Worm (Caenorhabditis elegans) whole organism, early embryonic: ENCODE data around the gene spe-49.

Experiments
- B0310.2 ChIP-seq: sonication (generic microtip); optimal IDR thresholded peaks from 2 replicates; lab custom pipeline; 2016; ENCODE audit warnings: mild to moderate bottlenecking, missing genetic modification characterization, missing compliant biosample characterization
- F13C5.2 ChIP-seq: sonication (generic microtip); optimal IDR thresholded peaks from 2 replicates; lab custom pipeline; 2017; ENCODE audit warnings: mild to moderate bottlenecking, missing genetic modification characterization, inconsistent platforms, missing compliant biosample characterization
- aly-1 ChIP-seq: sonication (generic microtip); optimal IDR thresholded peaks from 2 replicates; lab custom pipeline; 2016; ENCODE audit warnings: missing genetic modification characterization, missing compliant biosample characterization
- ama-1 ChIP-seq: fragments of 150-350 bp; optimal IDR thresholded peaks from 2 replicates; lab custom pipeline; 2014
- ceh-36 ChIP-seq: sonication (generic microtip); optimal IDR thresholded peaks from 2 replicates; lab custom pipeline; 2016; ENCODE audit warnings: missing genetic modification characterization, inconsistent platforms, missing compliant biosample characterization
- ets-7 ChIP-seq: sonication (generic microtip); optimal IDR thresholded peaks from 2 replicates; lab custom pipeline; 2016; ENCODE audit warnings: missing genotype, missing genetic modification characterization, missing compliant biosample characterization
- scrt-1 ChIP-seq: fragments of 200-800 bp; sonication (Bioruptor generic); IDR thresholded peaks from 2 replicates; pipeline ENCODE4 v1.3.6; 2022; ENCODE audit warnings: missing genetic modification characterization, missing compliant biosample characterization
- sea-1 ChIP-seq: fragments of 200-800 bp; sonication (Bioruptor generic); conservative IDR thresholded peaks from 2 replicates; pipeline ENCODE4 v1.3.6; 2022; ENCODE audit warnings: missing genetic modification characterization, missing compliant biosample characterization
- tbx-37 ChIP-seq: fragments of 200-800 bp; sonication (Bioruptor generic); conservative IDR thresholded peaks from 2 replicates; pipeline ENCODE4 v1.3.6; 2022; ENCODE audit warnings: missing genetic modification reagents, missing genetic modification characterization, missing compliant biosample characterization

DNA sequence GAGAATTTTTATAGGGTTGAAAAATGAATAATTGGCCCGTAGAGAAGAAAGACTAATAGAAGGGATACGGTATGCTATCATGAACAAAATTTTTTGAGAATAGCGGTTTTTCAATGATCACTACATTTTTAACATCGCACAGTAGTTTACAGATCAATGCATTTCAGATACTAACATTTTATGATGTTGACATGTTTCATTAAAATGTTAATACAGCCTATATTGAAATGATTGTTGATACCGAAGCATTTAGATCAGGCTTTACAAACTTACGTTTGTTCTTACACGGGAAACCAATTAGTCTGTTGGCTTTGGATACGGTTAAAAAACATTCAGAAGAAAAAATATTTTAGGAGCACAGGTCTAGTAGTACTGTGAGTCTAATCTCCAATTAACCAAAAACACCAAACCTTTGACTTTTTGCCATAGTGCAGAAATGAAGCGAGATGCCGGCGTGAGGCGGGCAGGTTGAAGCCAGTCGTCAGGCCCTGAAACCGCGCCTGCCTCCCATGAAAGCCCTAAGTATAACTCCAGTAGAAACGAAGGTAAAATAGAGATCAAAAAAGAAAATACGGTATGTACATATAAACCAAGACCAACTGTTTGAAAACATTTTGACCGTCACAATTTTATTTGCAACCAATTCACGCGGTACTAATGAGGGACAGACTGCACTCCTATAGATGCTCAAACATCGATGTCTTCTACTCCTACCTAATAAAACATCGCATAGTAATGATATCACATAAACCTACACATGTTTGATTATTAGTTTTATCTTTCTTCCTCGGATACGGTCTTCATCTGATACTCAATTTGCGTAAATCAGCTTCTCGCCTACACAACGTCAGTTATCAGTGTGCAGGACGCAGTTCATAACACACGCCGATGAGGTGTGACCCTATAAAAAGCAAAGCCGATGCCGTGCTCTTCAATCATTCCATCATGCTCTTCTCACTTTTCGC lies 2.8 kb upstream of the spe-49 start, which contains the start of gene fil-2:
- TF ChIP-seq ama-1 (lab: Kevin White, UChicago) (no peak), tbx-37 (no peak), B0310.2 (tag; lab: Kevin White, UChicago) (no peak), F13C5.2 (no peak), sea-1 (GFP tag; lab: Robert Waterston, UW) (no peak), ets-7 (tag; lab: Kevin White, UChicago) (no peak), scrt-1 (GFP tag; lab: Robert Waterston, UW) (no peak), ceh-36 (tag; lab: Kevin White, UChicago) (no peak), aly-1 (no peak)
